Fruit fly (Drosophila melanogaster) ovary, adult (tissue): Measurements from ENCODE around the gene dsb.

Experiments used
- CG17801 ChIP-seq: fragments of 200-800 bp; optimal IDR thresholded peaks from 2 replicates; lab custom pipeline; 2019; ENCODE audit warnings: missing biosample characterization, mild to moderate bottlenecking, missing genetic modification characterization, moderate library complexity; ENCODE audit not compliant: partially characterized antibody

Gene dsb

DNA sequence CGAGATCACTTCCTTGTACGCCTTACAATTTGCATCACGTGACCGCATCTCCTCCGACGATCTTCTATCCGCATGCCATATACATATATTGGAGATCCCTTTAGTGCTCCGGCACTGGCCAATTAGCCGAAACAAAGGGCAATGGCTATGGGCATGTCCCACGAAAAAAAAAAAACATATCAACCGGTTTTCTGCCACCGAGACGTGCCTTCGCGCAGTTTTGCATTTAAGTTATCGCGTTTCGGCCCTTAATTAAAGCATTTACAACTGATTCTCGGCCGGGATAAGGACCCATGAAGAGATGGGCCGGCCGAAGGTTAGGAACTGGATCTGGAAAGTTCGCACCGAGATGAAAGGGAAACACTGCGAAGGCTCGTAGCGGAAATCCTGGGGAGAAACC is 10.4 kb downstream of the dsb start:
- no peak for TF ChIP-seq CG17801 (GFP tag; lab: Kevin White, UChicago)

dm6 chr3L:1897709-1898108 is 12.3 kb downstream of the dsb start:
- TF ChIP-seq CG17801 (GFP tag; lab: Kevin White, UChicago): no peak

DNA sequence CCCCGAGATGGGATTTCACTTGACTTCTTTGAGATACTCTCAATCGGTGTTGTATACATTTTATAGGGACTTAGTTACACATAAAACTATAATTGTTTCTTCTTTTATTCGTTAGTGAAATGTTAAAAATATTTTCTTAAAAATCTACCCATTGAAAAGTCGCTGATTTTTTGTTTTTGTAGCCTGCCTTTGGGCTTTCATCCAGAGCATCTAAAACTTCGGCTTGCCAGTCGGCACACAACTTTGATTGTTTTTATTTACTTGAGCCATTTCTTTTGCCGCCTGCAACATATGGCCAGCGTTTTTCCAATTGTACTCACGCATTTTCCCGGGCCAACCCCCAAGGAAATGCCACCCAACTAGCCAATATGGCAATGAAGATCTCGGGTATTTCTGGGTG is 18.1 kb downstream of the dsb start:
- no peak for TF ChIP-seq CG17801 (GFP tag; lab: Kevin White, UChicago)

DNA sequence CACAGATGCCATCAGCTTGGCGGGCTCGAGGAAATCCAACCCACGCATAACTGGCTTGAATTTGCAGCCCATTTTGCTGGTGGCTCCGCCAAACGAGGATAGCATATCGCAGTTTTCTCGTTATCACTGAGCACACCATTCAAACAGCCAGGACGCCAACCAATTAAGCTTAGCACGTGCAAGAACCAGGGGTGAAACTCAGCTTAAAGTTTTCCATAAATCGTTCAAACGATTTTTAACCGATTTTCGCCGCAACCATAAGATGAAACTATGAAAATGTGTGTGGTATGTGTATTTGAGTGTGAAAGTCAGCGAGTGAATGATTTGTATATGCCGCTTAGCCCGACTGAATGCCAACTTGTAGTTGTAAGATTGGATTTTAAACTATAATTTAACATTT is 19.1 kb downstream of the dsb start:
- TF ChIP-seq CG17801 (GFP tag; lab: Kevin White, UChicago): no peak

dm6 chr3L:1887929-1888529 is 22.0 kb downstream of the dsb start:
- peak; percentile 42 for TF ChIP-seq CG17801 (GFP tag; lab: Kevin White, UChicago)

DNA sequence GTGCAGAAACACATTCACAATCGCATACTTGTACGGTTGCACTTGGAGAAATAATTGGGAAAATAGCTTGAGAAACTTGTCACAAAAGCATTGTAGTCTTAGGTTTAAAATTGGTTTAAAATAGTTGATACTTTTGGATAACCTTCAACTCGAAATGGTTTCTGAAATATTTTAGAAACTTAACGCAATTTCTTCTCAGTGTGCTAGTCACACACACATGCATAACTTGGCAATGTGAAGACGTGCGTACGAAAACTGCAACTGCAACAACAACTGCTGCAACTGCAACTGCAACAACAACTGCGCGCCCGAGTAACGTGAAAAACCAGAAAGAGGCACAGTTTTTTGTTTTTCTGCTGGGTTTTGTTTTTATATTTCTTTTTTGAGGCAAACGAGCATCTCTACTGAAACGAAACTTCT is 23.9 kb downstream of the dsb start:
- TF ChIP-seq CG17801 (GFP tag; lab: Kevin White, UChicago): peak; percentile 81

DNA sequence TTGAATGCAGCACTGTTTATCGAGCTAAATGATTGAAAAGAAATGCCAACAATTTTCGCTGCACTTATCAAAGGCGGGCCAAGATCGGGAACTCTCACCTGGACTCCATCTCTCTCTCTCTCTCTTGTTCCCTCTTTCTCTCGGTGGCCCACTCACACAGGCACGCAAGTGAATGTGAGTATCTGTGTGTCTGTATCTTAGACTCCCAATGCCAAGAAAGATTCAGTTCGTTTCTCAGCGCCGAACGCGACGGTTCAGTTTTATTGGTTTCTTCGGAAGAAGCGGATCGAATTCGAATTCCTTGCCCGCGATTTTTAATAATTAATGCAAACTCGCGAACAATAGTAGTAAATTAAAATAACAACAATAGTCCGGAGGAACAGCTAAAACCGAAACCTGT is 24.6 kb downstream of the dsb start, which contains the start of gene Tmhs:
Gene Tmhs (plus strand): TSS at position 222 of the 400 bp plus-strand sequence.
- TF ChIP-seq CG17801 (GFP tag; lab: Kevin White, UChicago): no peak

- TF ChIP-seq CG17801 (GFP tag; lab: Kevin White, UChicago): peak; percentile 44
Measured at dm6 chr3L:1884652-1885051, 25.3 kb downstream of the dsb start, which contains the start of gene Aprt. Gene Aprt (minus strand): TSS chr3L:1885019.

DNA sequence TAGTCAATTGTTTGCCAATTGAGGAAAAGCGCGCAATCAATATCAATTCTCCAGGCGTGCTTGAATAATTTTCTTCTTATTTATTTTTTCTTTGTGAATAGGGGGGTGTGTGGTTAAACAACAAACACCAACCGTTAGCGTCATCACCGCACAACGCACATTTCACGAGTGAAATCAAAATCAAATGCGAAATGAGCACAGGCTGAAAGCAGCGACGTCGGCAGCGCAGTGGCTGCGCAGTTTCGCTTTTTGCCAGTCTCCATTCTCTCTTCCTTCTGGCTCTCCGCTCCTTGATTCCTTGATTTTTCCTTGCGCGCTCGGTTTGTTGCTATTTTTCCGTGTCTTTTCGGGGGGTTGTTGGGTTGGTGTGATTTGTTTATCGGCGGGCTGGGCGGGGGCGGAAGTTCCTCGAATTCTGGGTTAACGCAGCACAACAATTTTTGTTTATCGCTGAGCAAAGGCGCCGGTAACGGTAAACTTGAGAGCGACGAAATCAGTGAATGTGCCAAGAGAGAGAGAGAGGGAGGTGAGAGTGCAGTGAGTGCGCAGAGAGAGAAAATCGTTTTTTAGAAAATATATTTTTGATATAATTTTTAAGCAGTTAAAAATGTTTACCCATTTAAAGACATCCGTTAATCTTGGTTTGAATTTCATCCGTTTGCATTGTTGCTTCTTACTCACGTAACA is 27.0 kb downstream of the dsb start, which contains the start of gene CG13937:
Gene CG13937 (minus strand): TSS at position 174 of the 687 bp plus-strand sequence.
- no peak for TF ChIP-seq CG17801 (GFP tag; lab: Kevin White, UChicago)

DNA sequence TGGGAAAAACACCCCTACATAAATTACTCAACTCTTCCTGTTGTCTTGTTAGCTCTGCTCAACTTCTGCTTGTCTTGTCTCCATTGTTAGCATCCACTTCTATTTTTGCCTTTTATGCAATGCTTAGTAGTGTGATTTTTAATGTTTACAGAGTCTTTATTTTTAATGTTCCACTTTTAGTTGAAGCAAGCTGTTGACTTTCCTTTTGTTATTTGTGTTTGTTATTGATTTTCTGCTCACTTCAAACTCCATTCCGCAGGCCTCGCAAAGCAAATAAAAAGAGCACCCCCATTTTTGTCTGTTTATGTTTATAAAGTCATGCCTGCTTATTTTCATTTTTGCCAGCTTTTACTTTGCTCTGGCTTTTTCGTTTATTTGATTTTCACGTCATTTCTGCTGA is 28.1 kb downstream of the dsb start:
- no peak for TF ChIP-seq CG17801 (GFP tag; lab: Kevin White, UChicago)

DNA sequence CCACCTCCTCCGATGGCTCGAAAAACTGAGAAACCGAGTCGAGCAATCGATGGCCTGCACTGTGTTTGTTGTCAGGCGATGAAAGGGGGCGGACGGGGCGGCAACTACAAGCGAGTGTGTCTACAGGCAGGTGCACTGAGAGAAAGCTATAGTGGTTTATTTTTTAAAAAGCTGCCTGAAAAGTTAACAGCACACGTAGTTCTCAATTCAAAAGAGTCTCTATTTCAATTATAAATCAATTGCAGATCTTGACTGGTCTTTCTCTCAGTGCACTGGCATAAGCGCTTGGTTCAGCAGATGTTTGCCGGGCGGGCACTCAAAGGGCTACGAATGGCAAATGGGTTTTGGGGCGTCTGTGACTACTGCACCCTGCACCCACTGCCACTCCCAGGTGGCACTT is 29.3 kb downstream of the dsb start:
- TF ChIP-seq CG17801 (GFP tag; lab: Kevin White, UChicago): no peak

dm6 chr3L:1876215-1876625 is 33.8 kb downstream of the dsb start, which contains the start of gene dre4:
Gene dre4 (minus strand): TSS chr3L:1876312.
- TF ChIP-seq CG17801 (GFP tag; lab: Kevin White, UChicago): peak; percentile 42

- no peak for TF ChIP-seq CG17801 (GFP tag; lab: Kevin White, UChicago)
Measured at dm6 chr3L:1869719-1870118, 40.3 kb downstream of the dsb start, which contains the start of gene CG13924. Gene CG13924 (plus strand): TSS chr3L:1870019.

dm6 chr3L:1868841-1869240 is 41.2 kb downstream of the dsb start:
- no peak for TF ChIP-seq CG17801 (GFP tag; lab: Kevin White, UChicago)

- TF ChIP-seq CG17801 (GFP tag; lab: Kevin White, UChicago): no peak
Measured at dm6 chr3L:1866021-1866811, 43.8 kb downstream of the dsb start.
